Fruit fly (Drosophila melanogaster) whole organism, embryonic: Measurements from ENCODE around the gene Ac13E.

Source experiments
- Adf1 ChIP-seq: fragments of 200-800 bp; sonication (Bioruptor generic); IDR thresholded peaks from 2 replicates; pipeline ENCODE4 v1.3.6; 2022; ENCODE audit warnings: missing biosample characterization, missing genetic modification characterization
- B-H1 ChIP-seq: fragments of 200-800 bp; sonication (Bioruptor generic); IDR thresholded peaks from 3 replicates; pipeline ENCODE4 v1.3.6; 2022; ENCODE audit warnings: missing biosample characterization, missing genetic modification characterization
- BEAF-32 ChIP-seq: fragments of 200-800 bp; sonication (Bioruptor generic); optimal IDR thresholded peaks from 3 replicates; lab custom pipeline; 2017; ENCODE audit warnings: missing biosample characterization, missing genetic modification characterization, mild to moderate bottlenecking, moderate library complexity, missing genetic modification reagents
- CG10462 ChIP-seq: fragments of 200-800 bp; sonication (Bioruptor generic); optimal IDR thresholded peaks from 2 replicates; lab custom pipeline; 2016; ENCODE audit warnings: missing biosample characterization, missing genetic modification characterization
- CG10543 ChIP-seq: fragments of 200-800 bp; sonication (Bioruptor generic); optimal IDR thresholded peaks from 3 replicates; lab custom pipeline; 2017; ENCODE audit warnings: missing biosample characterization, mild to moderate bottlenecking, missing genetic modification characterization, moderate library complexity
- CG10979 ChIP-seq: fragments of 200-800 bp; sonication (Bioruptor generic); optimal IDR thresholded peaks from 2 replicates; lab custom pipeline; 2018; ENCODE audit warnings: missing biosample characterization, mild to moderate bottlenecking, missing genetic modification characterization, moderate library complexity
- CG11398 ChIP-seq: fragments of 200-800 bp; sonication (Bioruptor generic); optimal IDR thresholded peaks from 2 replicates; lab custom pipeline; 2016; ENCODE audit warnings: missing biosample characterization, missing genetic modification characterization
- CG11560 ChIP-seq: fragments of 200-800 bp; sonication (Bioruptor generic); IDR thresholded peaks from 3 replicates; pipeline ENCODE4 v1.3.6; 2022; ENCODE audit warnings: missing biosample characterization, missing genetic modification characterization
- CG11723 ChIP-seq: fragments of 200-800 bp; sonication (Bioruptor generic); optimal IDR thresholded peaks from 2 replicates; lab custom pipeline; 2017; ENCODE audit warnings: missing biosample characterization, mild to moderate bottlenecking, missing genetic modification characterization
- CG12391 ChIP-seq: fragments of 200-800 bp; sonication (Bioruptor generic); optimal IDR thresholded peaks from 3 replicates; lab custom pipeline; 2018; ENCODE audit warnings: missing biosample characterization, mild to moderate bottlenecking, missing genetic modification characterization, moderate library complexity
- CG12744 ChIP-seq: fragments of 200-800 bp; sonication (Bioruptor generic); optimal IDR thresholded peaks from 2 replicates; lab custom pipeline; 2016; ENCODE audit warnings: missing biosample characterization, missing genetic modification characterization
- CG14667 ChIP-seq: fragments of 200-800 bp; sonication (Bioruptor generic); IDR thresholded peaks from 2 replicates; pipeline ENCODE4 v1.3.6; 2022; ENCODE audit warnings: missing biosample characterization, missing genetic modification characterization
- CG14710 ChIP-seq: fragments of 200-800 bp; sonication (Bioruptor generic); optimal IDR thresholded peaks from 3 replicates; lab custom pipeline; 2019; ENCODE audit warnings: missing biosample characterization, mild to moderate bottlenecking, missing genetic modification characterization, moderate library complexity
- CG14860 ChIP-seq: fragments of 200-800 bp; sonication (Bioruptor generic); IDR thresholded peaks from 3 replicates; pipeline ENCODE4 v1.3.6; 2022; ENCODE audit warnings: missing biosample characterization, missing genetic modification characterization; ENCODE audit not compliant: partially characterized antibody
- CG15073 ChIP-seq: fragments of 200-800 bp; sonication (Bioruptor generic); optimal IDR thresholded peaks from 2 replicates; lab custom pipeline; 2016; ENCODE audit warnings: missing biosample characterization, missing genetic modification characterization
- CG15514 ChIP-seq: fragments of 200-800 bp; sonication (Bioruptor generic); optimal IDR thresholded peaks from 3 replicates; lab custom pipeline; 2017; ENCODE audit warnings: missing biosample characterization, missing genetic modification characterization, mild to moderate bottlenecking, moderate library complexity, missing genetic modification reagents
- CG16813 ChIP-seq: fragments of 200-800 bp; sonication (Bioruptor generic); IDR thresholded peaks from 3 replicates; pipeline ENCODE4 v1.3.6; 2022; ENCODE audit warnings: missing biosample characterization, missing genetic modification characterization; ENCODE audit not compliant: partially characterized antibody
- CG16815 ChIP-seq: fragments of 200-800 bp; sonication (Bioruptor generic); optimal IDR thresholded peaks from 3 replicates; lab custom pipeline; 2017; ENCODE audit warnings: missing biosample characterization, mild to moderate bottlenecking, missing genetic modification characterization
- CG17385 ChIP-seq: fragments of 200-800 bp; sonication (Bioruptor generic); optimal IDR thresholded peaks from 3 replicates; lab custom pipeline; 2018; ENCODE audit warnings: missing biosample characterization, mild to moderate bottlenecking, missing genetic modification characterization
- CG18599 ChIP-seq: fragments of 200-800 bp; sonication (Bioruptor generic); optimal IDR thresholded peaks from 3 replicates; lab custom pipeline; 2017; ENCODE audit warnings: missing biosample characterization, missing genetic modification characterization, mild to moderate bottlenecking, moderate library complexity, missing genetic modification reagents
- CG31365 ChIP-seq: fragments of 200-800 bp; sonication (Bioruptor generic); optimal IDR thresholded peaks from 2 replicates; lab custom pipeline; 2018; ENCODE audit warnings: missing biosample characterization, mild to moderate bottlenecking, missing genetic modification characterization
- CG4854 ChIP-seq: fragments of 200-800 bp; sonication (Bioruptor generic); optimal IDR thresholded peaks from 2 replicates; lab custom pipeline; 2016; ENCODE audit warnings: missing biosample characterization, missing genetic modification characterization, inconsistent platforms
- CG7271 ChIP-seq: fragments of 200-800 bp; sonication (Bioruptor generic); optimal IDR thresholded peaks from 2 replicates; lab custom pipeline; 2018; ENCODE audit warnings: missing biosample characterization, mild to moderate bottlenecking, missing genetic modification characterization, moderate library complexity
- CG7372 ChIP-seq: fragments of 200-800 bp; sonication (Bioruptor generic); IDR thresholded peaks from 2 replicates; pipeline ENCODE4 v1.3.6; 2022; ENCODE audit warnings: missing biosample characterization, missing genetic modification characterization
- CG9215 ChIP-seq: fragments of 200-800 bp; sonication (Bioruptor generic); IDR thresholded peaks from 2 replicates; pipeline ENCODE4 v1.3.6; 2022; ENCODE audit warnings: missing biosample characterization, missing genetic modification characterization
- CG9876 ChIP-seq: fragments of 200-800 bp; sonication (Bioruptor generic); optimal IDR thresholded peaks from 2 replicates; lab custom pipeline; 2016; ENCODE audit warnings: missing biosample characterization, missing genetic modification characterization
- D ChIP-seq, 2 experiments: fragments of 200-800 bp in 1 of 2; fragments of >200 bp in 1 of 2; sonication (Bioruptor generic) in 1 of 2; optimal IDR thresholded peaks; 2 replicates in 1 of 2; 3 replicates in 1 of 2; lab custom pipeline; 2017; ENCODE audit warnings: mild to moderate bottlenecking in 1 of 2, missing biosample characterization in 1 of 2, missing genetic modification characterization in 1 of 2, missing genetic modification reagents in 1 of 2
- Fer1 ChIP-seq: fragments of 200-800 bp; sonication (Bioruptor generic); optimal IDR thresholded peaks from 2 replicates; lab custom pipeline; 2017; ENCODE audit warnings: missing biosample characterization, mild to moderate bottlenecking, missing genetic modification characterization
- Hey ChIP-seq: fragments of 200-800 bp; sonication (Bioruptor generic); optimal IDR thresholded peaks from 3 replicates; lab custom pipeline; 2018; ENCODE audit warnings: missing biosample characterization, mild to moderate bottlenecking, missing genetic modification characterization
- Lhr ChIP-seq: fragments of 200-800 bp; sonication (Bioruptor generic); optimal IDR thresholded peaks from 3 replicates; lab custom pipeline; 2017; ENCODE audit warnings: mild to moderate bottlenecking, missing biosample characterization, missing genetic modification reagents, missing genetic modification characterization
- Meics ChIP-seq: fragments of 200-800 bp; sonication (Bioruptor generic); optimal IDR thresholded peaks from 2 replicates; lab custom pipeline; 2017; ENCODE audit warnings: missing biosample characterization, mild to moderate bottlenecking, missing genetic modification characterization
- Nf-YA ChIP-seq: fragments of 200-800 bp; sonication (Bioruptor generic); IDR thresholded peaks from 2 replicates; pipeline ENCODE4 v1.3.6; 2022; ENCODE audit warnings: missing biosample characterization, missing genetic modification characterization
- Oli ChIP-seq: fragments of 200-800 bp; sonication (Bioruptor generic); optimal IDR thresholded peaks from 2 replicates; lab custom pipeline; 2018; ENCODE audit warnings: missing biosample characterization, mild to moderate bottlenecking, missing genetic modification characterization, moderate library complexity
- Trl ChIP-seq, 3 experiments: fragments of >200 bp in 2 of 3; fragments of 200-800 bp in 1 of 3; sonication (Bioruptor generic) in 1 of 3; optimal IDR thresholded peaks; 2 replicates in 1 of 3; 3 replicates in 2 of 3; lab custom pipeline; 2016 to 2017; ENCODE audit warnings: missing biosample characterization in 1 of 3, missing genetic modification characterization in 1 of 3
- Xbp1 ChIP-seq: fragments of 200-800 bp; sonication (Bioruptor generic); optimal IDR thresholded peaks from 3 replicates; lab custom pipeline; 2016; ENCODE audit warnings: missing biosample characterization, mild to moderate bottlenecking, missing genetic modification characterization
- az2 ChIP-seq: fragments of 200-800 bp; sonication (Bioruptor generic); optimal IDR thresholded peaks from 3 replicates; lab custom pipeline; 2016; ENCODE audit warnings: missing biosample characterization, missing genetic modification characterization
- chinmo ChIP-seq: fragments of 200-800 bp; sonication (Bioruptor generic); IDR thresholded peaks from 4 replicates; pipeline ENCODE4 v1.3.6; 2022; ENCODE audit warnings: missing biosample characterization, missing genetic modification characterization; ENCODE audit not compliant: partially characterized antibody
- danr ChIP-seq: fragments of 200-800 bp; sonication (Bioruptor generic); IDR thresholded peaks from 2 replicates; pipeline ENCODE4 v1.3.6; 2022; ENCODE audit warnings: missing biosample characterization, missing genetic modification characterization
- dpn ChIP-seq, 2 experiments: fragments of 200-800 bp; sonication (Bioruptor generic); optimal IDR thresholded peaks; 3 replicates each; lab custom pipeline; 2016; ENCODE audit warnings: missing biosample characterization in 2 of 2, missing genetic modification characterization in 2 of 2
- fd3F ChIP-seq: fragments of 200-800 bp; sonication (Bioruptor generic); optimal IDR thresholded peaks from 2 replicates; lab custom pipeline; 2018; ENCODE audit warnings: missing biosample characterization, mild to moderate bottlenecking, missing genetic modification characterization, moderate library complexity
- hth ChIP-seq: fragments of >200 bp; optimal IDR thresholded peaks from 2 replicates; lab custom pipeline; 2017; ENCODE audit warnings: inconsistent platforms
- maf-S ChIP-seq: fragments of 200-800 bp; sonication (Bioruptor generic); optimal IDR thresholded peaks from 2 replicates; lab custom pipeline; 2016; ENCODE audit warnings: missing biosample characterization, missing genetic modification characterization
- phol ChIP-seq: fragments of 200-800 bp; sonication (Bioruptor generic); optimal IDR thresholded peaks from 3 replicates; lab custom pipeline; 2018; ENCODE audit warnings: missing biosample characterization, mild to moderate bottlenecking, missing genetic modification characterization, moderate library complexity
- pros ChIP-seq: fragments of 200-800 bp; sonication (Bioruptor generic); optimal IDR thresholded peaks from 3 replicates; lab custom pipeline; 2019; ENCODE audit warnings: missing biosample characterization, mild to moderate bottlenecking, missing genetic modification characterization, moderate library complexity
- repo ChIP-seq: fragments of 200-800 bp; sonication (Bioruptor generic); optimal IDR thresholded peaks from 2 replicates; lab custom pipeline; 2016; ENCODE audit warnings: missing biosample characterization, missing genetic modification characterization
- sqz ChIP-seq: fragments of 200-800 bp; sonication (Bioruptor generic); optimal IDR thresholded peaks from 3 replicates; lab custom pipeline; 2018; ENCODE audit warnings: missing biosample characterization, mild to moderate bottlenecking, missing genetic modification characterization
- tll ChIP-seq, 2 experiments: fragments of 200-800 bp in 1 of 2; fragments of >200 bp in 1 of 2; sonication (Bioruptor generic) in 1 of 2; optimal IDR thresholded peaks; 2 replicates each; lab custom pipeline; 2017 to 2019; ENCODE audit warnings: missing biosample characterization in 2 of 2, missing genetic modification characterization in 2 of 2, mild to moderate bottlenecking in 1 of 2, moderate library complexity in 1 of 2
- vvl ChIP-seq: fragments of 200-800 bp; sonication (Bioruptor generic); IDR thresholded peaks from 2 replicates; pipeline ENCODE4 v1.3.6; 2022; ENCODE audit warnings: missing biosample characterization, missing genetic modification characterization
- zen2 ChIP-seq: fragments of 200-800 bp; sonication (Bioruptor generic); IDR thresholded peaks from 3 replicates; pipeline ENCODE4 v1.3.6; 2022; ENCODE audit warnings: missing biosample characterization, missing genetic modification characterization; ENCODE audit not compliant: partially characterized antibody

Gene Ac13E

dm6 chrX:15574384-15574783, 20.3 kb upstream of the Ac13E start, which contains the start of gene CG9213 (continued):
- TF ChIP-seq Trl (optimal IDR thresholded peaks at IDR 0.05; lab: Kevin White, UChicago) (no peak), Trl (GFP tag; optimal IDR thresholded peaks at IDR 0.05; lab: Kevin White, UChicago) (no peak), CG11723 (GFP tag; lab: Kevin White, UChicago) (no peak), hth (lab: Kevin White, UChicago) (no peak), az2 (no peak), CG16815 (GFP tag; lab: Kevin White, UChicago) (no peak), CG11560 (tag; lab: Robert Waterston, UW) (no peak), CG18599 (GFP tag; lab: Kevin White, UChicago) (no peak), danr (GFP tag; lab: Robert Waterston, UW) (no peak), CG31365 (tag; lab: Kevin White, UChicago) (no peak), CG15514 (GFP tag; lab: Kevin White, UChicago) (peak; percentile 19), CG15073 (no peak), CG9876 (GFP tag; lab: Kevin White, UChicago) (peak; percentile 12), CG16813 (GFP tag; lab: Robert Waterston, UW) (peak; percentile 77), sqz (GFP tag; lab: Kevin White, UChicago) (no peak), Nf-YA (GFP tag; lab: Robert Waterston, UW) (no peak), D (optimal IDR thresholded peaks at IDR 0.05; lab: Kevin White, UChicago) (no peak), D (GFP tag; optimal IDR thresholded peaks at IDR 0.05; lab: Kevin White, UChicago) (no peak), Xbp1 (GFP tag; lab: Kevin White, UChicago) (peak; percentile 23), maf-S (GFP tag; lab: Kevin White, UChicago) (no peak), B-H1 (no peak), Lhr (GFP tag; lab: Kevin White, UChicago) (no peak), BEAF-32 (GFP tag; lab: Kevin White, UChicago) (peak; percentile 78), fd3F (GFP tag; lab: Kevin White, UChicago) (no peak), CG17385 (GFP tag; lab: Kevin White, UChicago) (no peak), Fer1 (no peak), Hey (tag; lab: Kevin White, UChicago) (no peak), CG4854 (no peak), CG12744 (GFP tag; lab: Kevin White, UChicago) (no peak), CG12391 (peak; percentile 0), Meics (GFP tag; lab: Kevin White, UChicago) (no peak), CG14860 (GFP tag; lab: Robert Waterston, UW) (peak; percentile 58; the same call in 2 of the 3 replicates), CG7372 (no peak), vvl (0 out of 2 replicates have a peak, but pooled peaks have one; percentile 13), chinmo (GFP tag; lab: Robert Waterston, UW) (0 out of 4 replicates have a peak, but pooled peaks have one; percentile 40), zen2 (peak; percentile 58; the same call in 2 of the 3 replicates), dpn (GFP tag; optimal IDR thresholded peaks at IDR 0.05; lab: Kevin White, UChicago) (peak in 1 of 2 experiments; percentile 20), tll (GFP tag; optimal IDR thresholded peaks at IDR 0.05; lab: Kevin White, UChicago) (no peak), CG9215 (no peak), CG11398 (GFP tag; lab: Kevin White, UChicago) (no peak), phol (tag; lab: Kevin White, UChicago) (peak; percentile 10), CG14667 (GFP tag; lab: Robert Waterston, UW) (no peak), CG10979 (tag; lab: Kevin White, UChicago) (no peak), repo (no peak), CG7271 (no peak), CG10462 (GFP tag; lab: Kevin White, UChicago) (no peak), Adf1 (GFP tag; lab: Robert Waterston, UW) (no peak), CG14710 (tag; lab: Kevin White, UChicago) (peak; percentile 19), pros (no peak), Oli (tag; lab: Kevin White, UChicago) (no peak), CG10543 (GFP tag; lab: Kevin White, UChicago) (no peak)
